Worm (Caenorhabditis elegans): Measurements from ENCODE around the gene nhr-117.

DNA sequence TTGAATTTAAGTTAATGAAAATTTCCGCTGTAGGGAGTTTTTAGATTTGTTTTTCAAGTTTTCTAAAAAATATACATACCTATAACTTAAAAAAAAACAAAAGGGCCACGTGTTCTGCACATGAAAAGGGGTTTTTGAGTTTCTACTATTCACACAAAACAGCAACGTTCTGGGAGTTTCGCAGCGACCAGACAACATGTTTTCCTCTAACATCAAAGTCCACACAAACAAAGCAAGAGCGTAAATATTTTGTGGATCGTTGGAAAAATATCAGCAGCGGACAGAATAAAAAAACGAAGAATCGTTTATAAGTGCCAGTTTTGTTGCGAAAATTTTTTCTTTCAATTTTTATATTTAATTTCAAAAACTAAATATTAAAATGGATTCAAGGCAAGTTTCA lies 22.6 kb upstream of the nhr-117 start, which contains the start of gene alh-2:
- TF ChIP-seq nhr-90 (tag; optimal IDR thresholded peaks at IDR 0.05) (no peak), ztf-26 (tag; optimal IDR thresholded peaks at IDR 0.05) (no peak), rpc-1 (optimal IDR thresholded peaks at IDR 0.05) (no peak), rpc-1 (tag; optimal IDR thresholded peaks at IDR 0.05) (no peak)

Data from whole organism, young adult.